Worm (Caenorhabditis elegans) whole organism, young adult: ENCODE measurements around the gene W02B12.1.
A peak's percentile ranks its signal among the peaks of the same experiment; 100 is the strongest.

Experiments
- aptf-2 ChIP-seq: fragments of 200-800 bp; sonication (Bioruptor generic); conservative IDR thresholded peaks from 2 replicates; pipeline ENCODE4 v1.3.6; 2022; ENCODE audit warnings: missing genetic modification reagents, missing genetic modification characterization, missing compliant biosample characterization
- aptf-3 ChIP-seq: fragments of 200-800 bp; sonication (Bioruptor generic); IDR thresholded peaks from 2 replicates; pipeline ENCODE4 v1.3.6; 2022; ENCODE audit warnings: missing genetic modification characterization, missing compliant biosample characterization
- ceh-58 ChIP-seq: fragments of 200-800 bp; sonication (Bioruptor generic); IDR thresholded peaks from 2 replicates; pipeline ENCODE4 v1.3.6; 2022; ENCODE audit warnings: missing genetic modification characterization, missing compliant biosample characterization
- hrde-1 ChIP-seq: sonication (generic microtip); optimal IDR thresholded peaks from 2 replicates; lab custom pipeline; 2016; ENCODE audit warnings: missing genetic modification characterization, mild to moderate bottlenecking, missing compliant biosample characterization, moderate library complexity, missing genotype, missing genetic modification reagents, borderline replicate concordance
- madf-3 ChIP-seq: fragments of 200-800 bp; sonication (Bioruptor generic); IDR thresholded peaks from 2 replicates; pipeline ENCODE4 v1.3.6; 2022; ENCODE audit warnings: missing genetic modification reagents, missing genetic modification characterization, missing compliant biosample characterization
- mxl-1 ChIP-seq: sonication (generic microtip); optimal IDR thresholded peaks from 2 replicates; lab custom pipeline; 2016; ENCODE audit warnings: missing genetic modification characterization, missing compliant biosample characterization
- nhr-120 ChIP-seq: fragments of 200-800 bp; sonication (Bioruptor generic); IDR thresholded peaks from 2 replicates; pipeline ENCODE4 v1.3.6; 2022; ENCODE audit warnings: missing genetic modification characterization, missing compliant biosample characterization
- nhr-80 ChIP-seq: sonication (generic microtip); optimal IDR thresholded peaks from 2 replicates; lab custom pipeline; 2016; ENCODE audit warnings: missing genetic modification characterization, missing compliant biosample characterization
- rec-8 ChIP-seq, 2 experiments: sonication (generic microtip); optimal IDR thresholded peaks; 2 replicates each; lab custom pipeline; 2016; ENCODE audit warnings: mild to moderate bottlenecking in 2 of 2, missing genetic modification characterization in 2 of 2, missing genetic modification reagents in 2 of 2, missing genotype in 2 of 2, missing biosample characterization in 1 of 2, missing compliant biosample characterization in 1 of 2, moderate library complexity in 1 of 2
- tbx-9 ChIP-seq: sonication (generic microtip); optimal IDR thresholded peaks from 2 replicates; lab custom pipeline; 2016; ENCODE audit warnings: borderline replicate concordance, missing genetic modification characterization, inconsistent platforms, missing compliant biosample characterization
- unc-62 ChIP-seq: fragments of 150-350 bp; optimal IDR thresholded peaks from 2 replicates; lab custom pipeline; 2014; ENCODE audit warnings: missing biosample characterization, missing genetic modification reagents, missing genetic modification characterization

- TF ChIP-seq unc-62 (GFP tag; lab: Kevin White, UChicago): no peak
- TF ChIP-seq mxl-1 (tag; lab: Kevin White, UChicago): no peak
- no peak for TF ChIP-seq rec-8 (tag; optimal IDR thresholded peaks at IDR 0.05; lab: Kevin White, UChicago)
- TF ChIP-seq nhr-120: no peak
- no peak for TF ChIP-seq aptf-2
- no peak for TF ChIP-seq hrde-1
- peak; percentile 48 for TF ChIP-seq nhr-80 (tag; lab: Kevin White, UChicago)
- no peak for TF ChIP-seq aptf-3 (GFP tag; lab: Robert Waterston, UW)
- TF ChIP-seq tbx-9 (tag; lab: Kevin White, UChicago): no peak
- TF ChIP-seq ceh-58 (GFP tag; lab: Robert Waterston, UW): no peak
- no peak for TF ChIP-seq madf-3 (GFP tag; lab: Robert Waterston, UW)
Measured at ce11 chrII:11428599-11428998, 20.2 kb upstream of the W02B12.1 start.
